Fruit fly (Drosophila melanogaster) whole organism, embryonic: ENCODE results near the gene CG7739.

ENCODE experiments used
- Aef1 ChIP-seq: fragments of 200-800 bp; sonication (Bioruptor generic); IDR thresholded peaks from 3 replicates; pipeline ENCODE4 v1.3.6; 2022; ENCODE audit warnings: missing biosample characterization, missing genetic modification characterization
- BEAF-32 ChIP-seq: fragments of 200-800 bp; sonication (Bioruptor generic); optimal IDR thresholded peaks from 3 replicates; lab custom pipeline; 2017; ENCODE audit warnings: missing biosample characterization, missing genetic modification characterization, mild to moderate bottlenecking, moderate library complexity, missing genetic modification reagents
- Bgb ChIP-seq: fragments of 200-800 bp; sonication (Bioruptor generic); IDR thresholded peaks from 2 replicates; pipeline ENCODE4 v1.3.6; 2022; ENCODE audit warnings: missing biosample characterization, missing genetic modification characterization; ENCODE audit not compliant: partially characterized antibody
- BtbVII ChIP-seq: fragments of 200-800 bp; sonication (Bioruptor generic); optimal IDR thresholded peaks from 3 replicates; lab custom pipeline; 2017; ENCODE audit warnings: missing biosample characterization, mild to moderate bottlenecking, missing genetic modification characterization
- CG10209 ChIP-seq: fragments of 200-800 bp; sonication (Bioruptor generic); optimal IDR thresholded peaks from 3 replicates; lab custom pipeline; 2017; ENCODE audit warnings: missing biosample characterization, mild to moderate bottlenecking, missing genetic modification characterization, missing genetic modification reagents
- CG10462 ChIP-seq: fragments of 200-800 bp; sonication (Bioruptor generic); optimal IDR thresholded peaks from 2 replicates; lab custom pipeline; 2016; ENCODE audit warnings: missing biosample characterization, missing genetic modification characterization
- CG12769 ChIP-seq: fragments of 200-800 bp; sonication (Bioruptor generic); optimal IDR thresholded peaks from 2 replicates; lab custom pipeline; 2019; ENCODE audit warnings: missing biosample characterization, mild to moderate bottlenecking, missing genetic modification characterization, moderate library complexity
- CG12942 ChIP-seq: fragments of 200-800 bp; sonication (Bioruptor generic); optimal IDR thresholded peaks from 3 replicates; lab custom pipeline; 2016; ENCODE audit warnings: missing biosample characterization, missing genetic modification characterization
- CG1529 ChIP-seq: fragments of 200-800 bp; sonication (Bioruptor generic); optimal IDR thresholded peaks from 3 replicates; lab custom pipeline; 2018; ENCODE audit warnings: missing biosample characterization, missing genetic modification characterization
- CG16863 ChIP-seq: fragments of 200-800 bp; sonication (Bioruptor generic); optimal IDR thresholded peaks from 3 replicates; lab custom pipeline; 2016; ENCODE audit warnings: missing biosample characterization, missing genetic modification characterization
- CG1792 ChIP-seq: fragments of 200-800 bp; sonication (Bioruptor generic); optimal IDR thresholded peaks from 2 replicates; lab custom pipeline; 2016; ENCODE audit warnings: missing biosample characterization, missing genetic modification characterization
- CG2889 ChIP-seq: fragments of 200-800 bp; sonication (Bioruptor generic); IDR thresholded peaks from 3 replicates; pipeline ENCODE4 v1.3.6; 2022; ENCODE audit warnings: missing biosample characterization, missing genetic modification characterization
- CG34422 ChIP-seq: fragments of 200-800 bp; sonication (Bioruptor generic); IDR thresholded peaks from 3 replicates; pipeline ENCODE4 v1.3.6; 2022; ENCODE audit warnings: missing biosample characterization, missing genetic modification characterization
- CG4424 ChIP-seq: fragments of 200-800 bp; sonication (Bioruptor generic); optimal IDR thresholded peaks from 3 replicates; lab custom pipeline; 2016; ENCODE audit warnings: missing biosample characterization, missing genetic modification characterization
- CG4730 ChIP-seq: fragments of 200-800 bp; sonication (Bioruptor generic); IDR thresholded peaks from 2 replicates; pipeline ENCODE4 v1.3.6; 2022; ENCODE audit warnings: missing biosample characterization, missing genetic modification characterization
- CG5180 ChIP-seq: fragments of 200-800 bp; sonication (Bioruptor generic); optimal IDR thresholded peaks from 3 replicates; lab custom pipeline; 2017; ENCODE audit warnings: missing biosample characterization, missing genetic modification characterization, mild to moderate bottlenecking, moderate library complexity, missing genetic modification reagents
- CG6854 ChIP-seq: fragments of 200-800 bp; sonication (Bioruptor generic); optimal IDR thresholded peaks from 3 replicates; lab custom pipeline; 2017; ENCODE audit warnings: missing biosample characterization, mild to moderate bottlenecking, missing genetic modification characterization
- CG7556 ChIP-seq: fragments of 200-800 bp; sonication (Bioruptor generic); optimal IDR thresholded peaks from 2 replicates; lab custom pipeline; 2017; ENCODE audit warnings: missing biosample characterization, mild to moderate bottlenecking, missing genetic modification characterization
- CG8478 ChIP-seq: fragments of >200 bp; optimal IDR thresholded peaks from 2 replicates; lab custom pipeline; 2018
- CoRest ChIP-seq: fragments of 200-800 bp; sonication (Bioruptor generic); optimal IDR thresholded peaks from 3 replicates; lab custom pipeline; 2018; ENCODE audit warnings: missing biosample characterization, mild to moderate bottlenecking, missing genetic modification characterization, moderate library complexity
- Dll ChIP-seq: fragments of 200-800 bp; sonication (Bioruptor generic); IDR thresholded peaks from 4 replicates; pipeline ENCODE4 v1.3.6; 2022; ENCODE audit warnings: missing biosample characterization, missing genetic modification characterization; ENCODE audit not compliant: partially characterized antibody
- Fer1 ChIP-seq: fragments of 200-800 bp; sonication (Bioruptor generic); optimal IDR thresholded peaks from 2 replicates; lab custom pipeline; 2017; ENCODE audit warnings: missing biosample characterization, mild to moderate bottlenecking, missing genetic modification characterization
- Hmr ChIP-seq: fragments of 200-800 bp; sonication (Bioruptor generic); optimal IDR thresholded peaks from 3 replicates; lab custom pipeline; 2017; ENCODE audit warnings: mild to moderate bottlenecking, missing biosample characterization, missing genetic modification reagents, missing genetic modification characterization
- NK7.1 ChIP-seq: fragments of 200-800 bp; sonication (Bioruptor generic); optimal IDR thresholded peaks from 3 replicates; lab custom pipeline; 2016; ENCODE audit warnings: missing biosample characterization, missing genetic modification characterization
- Oli ChIP-seq: fragments of 200-800 bp; sonication (Bioruptor generic); optimal IDR thresholded peaks from 2 replicates; lab custom pipeline; 2018; ENCODE audit warnings: missing biosample characterization, mild to moderate bottlenecking, missing genetic modification characterization, moderate library complexity
- Optix ChIP-seq: fragments of 200-800 bp; sonication (Bioruptor generic); IDR thresholded peaks from 3 replicates; pipeline ENCODE4 v1.3.6; 2022; ENCODE audit warnings: missing biosample characterization, missing genetic modification characterization
- Sry-β ChIP-seq: fragments of 200-800 bp; sonication (Bioruptor generic); optimal IDR thresholded peaks from 2 replicates; lab custom pipeline; 2018; ENCODE audit warnings: missing biosample characterization, mild to moderate bottlenecking, missing genetic modification characterization, moderate library complexity
- Ssrp ChIP-seq: fragments of 200-800 bp; sonication (Bioruptor generic); optimal IDR thresholded peaks from 2 replicates; lab custom pipeline; 2018; ENCODE audit warnings: missing biosample characterization, mild to moderate bottlenecking, missing genetic modification characterization, moderate library complexity
- Xrp1 ChIP-seq: fragments of 200-800 bp; sonication (Bioruptor generic); IDR thresholded peaks from 2 replicates; pipeline ENCODE4 v1.3.6; 2022; ENCODE audit warnings: missing biosample characterization, missing genetic modification characterization
- cwo ChIP-seq: fragments of 200-800 bp; sonication (Bioruptor generic); optimal IDR thresholded peaks from 3 replicates; lab custom pipeline; 2017; ENCODE audit warnings: missing biosample characterization, missing genetic modification characterization, mild to moderate bottlenecking, moderate library complexity, missing genetic modification reagents
- disco-r ChIP-seq: fragments of 200-800 bp; sonication (Bioruptor generic); optimal IDR thresholded peaks from 2 replicates; lab custom pipeline; 2016; ENCODE audit warnings: missing biosample characterization, missing genetic modification characterization
- dysf ChIP-seq: fragments of 200-800 bp; sonication (Bioruptor generic); IDR thresholded peaks from 3 replicates; pipeline ENCODE4 v1.3.6; 2022; ENCODE audit warnings: missing biosample characterization, missing genetic modification characterization
- esg ChIP-seq: fragments of 200-800 bp; sonication (Bioruptor generic); conservative IDR thresholded peaks from 2 replicates; pipeline ENCODE4 v1.3.6; 2022; ENCODE audit warnings: missing biosample characterization, missing genetic modification characterization
- ewg ChIP-seq: fragments of 200-800 bp; sonication (Bioruptor generic); optimal IDR thresholded peaks from 3 replicates; lab custom pipeline; 2017; ENCODE audit warnings: mild to moderate bottlenecking, missing biosample characterization, missing genetic modification reagents, missing genetic modification characterization
- gcm ChIP-seq: fragments of 200-800 bp; sonication (Bioruptor generic); optimal IDR thresholded peaks from 2 replicates; lab custom pipeline; 2019; ENCODE audit warnings: missing biosample characterization, mild to moderate bottlenecking, missing genetic modification characterization, moderate library complexity
- gsb ChIP-seq: fragments of 200-800 bp; sonication (Bioruptor generic); IDR thresholded peaks from 2 replicates; pipeline ENCODE4 v1.3.6; 2022; ENCODE audit warnings: missing biosample characterization, missing genetic modification characterization
- gt ChIP-seq: fragments of 200-800 bp; sonication (Bioruptor generic); IDR thresholded peaks from 2 replicates; pipeline ENCODE4 v1.3.6; 2022; ENCODE audit warnings: missing biosample characterization, missing genetic modification characterization
- insv ChIP-seq, 2 experiments: fragments of 200-800 bp; sonication (Bioruptor generic); optimal IDR thresholded peaks; 3 replicates each; lab custom pipeline; 2016 to 2018; ENCODE audit warnings: missing biosample characterization in 2 of 2, missing genetic modification characterization in 2 of 2
- otp ChIP-seq: fragments of 200-800 bp; sonication (Bioruptor generic); IDR thresholded peaks from 3 replicates; pipeline ENCODE4, ENCODE4 v1.3.6; 2022; ENCODE audit warnings: missing biosample characterization, missing genetic modification characterization
- pb ChIP-seq: fragments of 200-800 bp; sonication (Bioruptor generic); optimal IDR thresholded peaks from 3 replicates; lab custom pipeline; 2016; ENCODE audit warnings: missing biosample characterization, missing genetic modification characterization
- pfk ChIP-seq: fragments of 200-800 bp; sonication (Bioruptor generic); optimal IDR thresholded peaks from 2 replicates; lab custom pipeline; 2018; ENCODE audit warnings: missing biosample characterization, mild to moderate bottlenecking, missing genetic modification characterization, moderate library complexity
- row ChIP-seq: fragments of 200-800 bp; sonication (Bioruptor generic); IDR thresholded peaks from 3 replicates; pipeline ENCODE4 v1.3.6; 2022; ENCODE audit warnings: missing biosample characterization, missing genetic modification characterization
- schlank ChIP-seq: fragments of 200-800 bp; sonication (Bioruptor generic); optimal IDR thresholded peaks from 2 replicates; lab custom pipeline; 2018; ENCODE audit warnings: missing biosample characterization, mild to moderate bottlenecking, missing genetic modification characterization
- shn ChIP-seq: fragments of 200-800 bp; sonication (Bioruptor generic); optimal IDR thresholded peaks from 3 replicates; lab custom pipeline; 2016; ENCODE audit warnings: missing biosample characterization, missing genetic modification characterization
- sob ChIP-seq: fragments of 200-800 bp; sonication (Bioruptor generic); IDR thresholded peaks from 2 replicates; pipeline ENCODE4 v1.3.6; 2022; ENCODE audit warnings: missing biosample characterization, missing genetic modification characterization
- sqz ChIP-seq: fragments of 200-800 bp; sonication (Bioruptor generic); optimal IDR thresholded peaks from 3 replicates; lab custom pipeline; 2018; ENCODE audit warnings: missing biosample characterization, mild to moderate bottlenecking, missing genetic modification characterization
- tgo ChIP-seq: fragments of 200-800 bp; sonication (Bioruptor generic); IDR thresholded peaks from 3 replicates; pipeline ENCODE4 v1.3.6; 2022; ENCODE audit warnings: missing biosample characterization, missing genetic modification characterization
- tio ChIP-seq: fragments of 200-800 bp; sonication (Bioruptor generic); optimal IDR thresholded peaks from 2 replicates; lab custom pipeline; 2017; ENCODE audit warnings: missing biosample characterization, missing genetic modification characterization, inconsistent platforms
- vvl ChIP-seq: fragments of 200-800 bp; sonication (Bioruptor generic); IDR thresholded peaks from 2 replicates; pipeline ENCODE4 v1.3.6; 2022; ENCODE audit warnings: missing biosample characterization, missing genetic modification characterization

The CG7739 gene

DNA sequence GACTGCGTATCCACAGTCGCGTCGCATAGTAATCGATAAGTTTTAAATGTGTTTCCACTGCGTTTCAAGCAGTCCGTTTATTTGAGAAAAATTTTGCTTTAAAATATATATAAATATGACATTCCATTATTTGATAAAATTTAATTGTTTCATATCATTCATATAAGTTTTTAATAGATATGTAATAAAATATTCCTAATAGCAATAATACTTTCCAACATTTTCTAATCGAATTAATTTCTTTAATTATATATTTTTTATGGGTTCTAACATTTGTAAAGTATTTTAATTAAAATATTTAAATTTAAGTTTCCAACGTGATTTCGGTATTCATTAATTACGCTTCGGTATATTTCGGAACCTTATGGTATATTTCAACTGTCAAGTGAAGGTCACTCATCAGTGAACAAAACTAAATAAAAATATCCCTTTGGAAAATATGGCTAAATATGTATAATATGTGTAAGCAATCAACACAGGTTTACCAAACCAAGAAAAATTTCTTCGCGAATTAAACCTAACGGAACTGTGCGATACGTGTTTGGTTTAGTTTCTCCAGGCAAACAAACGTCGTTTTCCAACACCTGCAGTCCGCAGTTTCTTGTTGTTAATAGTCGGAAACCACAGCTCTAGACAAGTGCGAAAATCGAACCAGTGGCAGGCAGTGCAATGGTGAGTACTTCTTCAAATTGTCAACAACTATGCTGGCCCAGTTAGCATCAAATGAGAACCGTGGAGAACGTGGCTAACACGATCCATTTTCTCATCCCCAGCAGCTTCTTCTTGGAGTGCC, at the start of gene CG7739, which contains the start of gene SCCRO (continued):
- TF ChIP-seq pb (GFP tag; lab: Kevin White, UChicago) = no peak
- TF ChIP-seq dysf (GFP tag; lab: Robert Waterston, UW) = peak; percentile 70; the same call in 2 of the 3 replicates
- no peak for TF ChIP-seq insv (GFP tag; optimal IDR thresholded peaks at IDR 0.05; lab: Kevin White, UChicago)
- peak; percentile 56; the same call in 1 of the 3 replicates for TF ChIP-seq CG2889
- no peak for TF ChIP-seq cwo (GFP tag; lab: Kevin White, UChicago)
- TF ChIP-seq schlank (tag; lab: Kevin White, UChicago) = no peak
- no peak for TF ChIP-seq CG8478 (lab: Kevin White, UChicago)
- TF ChIP-seq sob (GFP tag; lab: Robert Waterston, UW) = peak; percentile 70
- peak; percentile 66 for TF ChIP-seq row
- TF ChIP-seq CG10209 (GFP tag; lab: Kevin White, UChicago) = peak; percentile 45
- peak; percentile 10 for TF ChIP-seq gcm (GFP tag; lab: Kevin White, UChicago)
- TF ChIP-seq Optix = peak; percentile 67; the same call in 2 of the 3 replicates
- TF ChIP-seq CG12942 (GFP tag; lab: Kevin White, UChicago) = peak; percentile 63
- no peak for TF ChIP-seq CG1529
- TF ChIP-seq Hmr = peak; percentile 42
- TF ChIP-seq CG5180 (GFP tag; lab: Kevin White, UChicago) = no peak
- TF ChIP-seq CG12769 = no peak
- peak; percentile 74 for TF ChIP-seq CoRest
- TF ChIP-seq tio (GFP tag; lab: Kevin White, UChicago) = no peak
- no peak for TF ChIP-seq CG1792 (GFP tag; lab: Kevin White, UChicago)
- TF ChIP-seq NK7.1 = no peak
- TF ChIP-seq pfk (GFP tag; lab: Kevin White, UChicago) = no peak
- TF ChIP-seq shn (GFP tag; lab: Kevin White, UChicago) = no peak
- peak; percentile 82 for TF ChIP-seq vvl (GFP tag; lab: Robert Waterston, UW)
- TF ChIP-seq Dll (GFP tag; lab: Robert Waterston, UW) = peak; percentile 59; the same call in 2 of the 4 replicates
- no peak for TF ChIP-seq gsb (GFP tag; lab: Robert Waterston, UW)
- no peak for TF ChIP-seq CG16863 (GFP tag; lab: Kevin White, UChicago)
- TF ChIP-seq CG6854 = no peak
- peak; percentile 61 for TF ChIP-seq Ssrp (tag; lab: Kevin White, UChicago)
- peak; percentile 29 for TF ChIP-seq Oli (tag; lab: Kevin White, UChicago)
- TF ChIP-seq CG4730 (GFP tag; lab: Robert Waterston, UW) = peak; percentile 56; the same call in 1 of the 2 replicates
- no peak for TF ChIP-seq Fer1 (GFP tag; lab: Kevin White, UChicago)
- TF ChIP-seq BtbVII = no peak
- peak; percentile 54 for TF ChIP-seq CG4424 (GFP tag; lab: Kevin White, UChicago)
- TF ChIP-seq Xrp1 (GFP tag; lab: Robert Waterston, UW) = peak; percentile 81
- TF ChIP-seq Aef1 (GFP tag; lab: Robert Waterston, UW) = peak; percentile 66
- peak; percentile 67 for TF ChIP-seq BEAF-32 (GFP tag; lab: Kevin White, UChicago)
- no peak for TF ChIP-seq gt (GFP tag; lab: Robert Waterston, UW)
- peak; percentile 72; the same call in 2 of the 3 replicates for TF ChIP-seq CG34422 (GFP tag; lab: Robert Waterston, UW)
- TF ChIP-seq Sry-β = no peak
- TF ChIP-seq tgo (GFP tag; lab: Robert Waterston, UW) = peak; percentile 69
- no peak for TF ChIP-seq Bgb (GFP tag; lab: Robert Waterston, UW)
- TF ChIP-seq esg (GFP tag; lab: Robert Waterston, UW) = peak; percentile 35; the same call in 1 of the 2 replicates
- TF ChIP-seq ewg (GFP tag; lab: Kevin White, UChicago) = no peak
- TF ChIP-seq CG7556 (GFP tag; lab: Kevin White, UChicago) = peak; percentile 33
- 0 out of 3 replicates have a peak, but pooled peaks have one; percentile 31 for TF ChIP-seq otp (GFP tag; lab: Robert Waterston, UW)
- TF ChIP-seq disco-r = no peak
- TF ChIP-seq CG10462 (GFP tag; lab: Kevin White, UChicago) = no peak
- TF ChIP-seq sqz (GFP tag; lab: Kevin White, UChicago) = no peak
